Fruit fly (Drosophila melanogaster) whole organism, wandering third instar larva: Measurements from ENCODE around the gene Hel89B.

ENCODE experiments used
- Abd-B ChIP-seq: fragments of >200 bp; optimal IDR thresholded peaks from 2 replicates; lab custom pipeline; 2017; ENCODE audit warnings: missing biosample characterization, missing genetic modification characterization
- CG32264 ChIP-seq: fragments of 200-800 bp; sonication (Bioruptor generic); optimal IDR thresholded peaks from 2 replicates; lab custom pipeline; 2016; ENCODE audit warnings: missing biosample characterization, missing genetic modification characterization
- CG9705 ChIP-seq: fragments of 200-800 bp; sonication (Bioruptor generic); optimal IDR thresholded peaks from 2 replicates; lab custom pipeline; 2018; ENCODE audit warnings: missing biosample characterization, mild to moderate bottlenecking, missing genetic modification characterization
- Dfd ChIP-seq: fragments of >200 bp; optimal IDR thresholded peaks from 2 replicates; lab custom pipeline; 2017; ENCODE audit warnings: missing biosample characterization, missing genetic modification characterization
- GATAd ChIP-seq: sonication (Bioruptor generic); optimal IDR thresholded peaks from 2 replicates; lab custom pipeline; 2016; ENCODE audit warnings: missing biosample characterization, missing genetic modification characterization
- HLH106 ChIP-seq: fragments of 200-800 bp; optimal IDR thresholded peaks from 3 replicates; lab custom pipeline; 2019; ENCODE audit warnings: missing biosample characterization, mild to moderate bottlenecking, missing genetic modification characterization, moderate library complexity
- Hnf4 ChIP-seq: fragments of 200-800 bp; sonication (Bioruptor generic); optimal IDR thresholded peaks from 2 replicates; lab custom pipeline; 2016; ENCODE audit warnings: missing biosample characterization, mild to moderate bottlenecking, missing genetic modification characterization
- Hr78 ChIP-seq: fragments of >200 bp; optimal IDR thresholded peaks from 2 replicates; lab custom pipeline; 2017; ENCODE audit warnings: missing biosample characterization, missing genetic modification characterization
- Jra ChIP-seq: sonication (Bioruptor generic); optimal IDR thresholded peaks from 2 replicates; lab custom pipeline; 2016; ENCODE audit warnings: missing biosample characterization, missing genetic modification characterization
- Mio ChIP-seq: sonication (Bioruptor generic); optimal IDR thresholded peaks from 2 replicates; lab custom pipeline; 2016; ENCODE audit warnings: missing biosample characterization, missing genetic modification characterization
- N ChIP-seq: fragments of >200 bp; optimal IDR thresholded peaks from 2 replicates; lab custom pipeline; 2018; ENCODE audit warnings: missing biosample characterization, missing external identifiers, missing genetic modification characterization
- OdsH ChIP-seq: fragments of 200-800 bp; sonication (Bioruptor generic); optimal IDR thresholded peaks from 2 replicates; lab custom pipeline; 2016; ENCODE audit warnings: missing biosample characterization, mild to moderate bottlenecking, missing genetic modification characterization
- Sp1 ChIP-seq: fragments of 200-800 bp; sonication (Bioruptor generic); optimal IDR thresholded peaks from 3 replicates; lab custom pipeline; 2019; ENCODE audit warnings: missing biosample characterization, mild to moderate bottlenecking, missing genetic modification characterization, moderate library complexity
- Vsx2 ChIP-seq: fragments of 200-300, 225-300 bp; sonication (Bioruptor generic); optimal IDR thresholded peaks from 2 replicates; lab custom pipeline; 2018; ENCODE audit warnings: missing biosample characterization, missing genetic modification characterization; ENCODE audit not compliant: partially characterized antibody
- dsf ChIP-seq: sonication (Bioruptor generic); optimal IDR thresholded peaks from 2 replicates; lab custom pipeline; 2016; ENCODE audit warnings: missing biosample characterization, missing genetic modification characterization, borderline replicate concordance
- ey ChIP-seq: fragments of 200-800 bp; sonication (Bioruptor generic); optimal IDR thresholded peaks from 2 replicates; lab custom pipeline; 2016; ENCODE audit warnings: missing biosample characterization, missing genetic modification characterization
- foxo ChIP-seq, 2 experiments: fragments of 200-800 bp; sonication (Bioruptor generic); optimal IDR thresholded peaks; 2 replicates in 1 of 2; 3 replicates in 1 of 2; lab custom pipeline; 2016 to 2017; ENCODE audit warnings: missing biosample characterization in 2 of 2, missing genetic modification characterization in 2 of 2
- fru ChIP-seq: fragments of 200-800 bp; sonication (Bioruptor generic); optimal IDR thresholded peaks from 3 replicates; lab custom pipeline; 2016; ENCODE audit warnings: missing biosample characterization, mild to moderate bottlenecking, missing genetic modification characterization
- jim ChIP-seq: fragments of 175-275, 200-325 bp; sonication (Bioruptor generic); optimal IDR thresholded peaks from 2 replicates; lab custom pipeline; 2016; ENCODE audit warnings: missing biosample characterization, mild to moderate bottlenecking, missing genetic modification characterization
- lola ChIP-seq: fragments of >200 bp; optimal IDR thresholded peaks from 2 replicates; lab custom pipeline; 2017; ENCODE audit warnings: missing biosample characterization, missing genetic modification characterization
- pan ChIP-seq: fragments of >200 bp; optimal IDR thresholded peaks from 2 replicates; lab custom pipeline; 2017
- rgr ChIP-seq: fragments of 200-800 bp; sonication (Bioruptor generic); optimal IDR thresholded peaks from 3 replicates; lab custom pipeline; 2016; ENCODE audit warnings: missing biosample characterization, mild to moderate bottlenecking, missing genetic modification characterization
- sv ChIP-seq: fragments of 200-800 bp; sonication (Bioruptor generic); optimal IDR thresholded peaks from 3 replicates; lab custom pipeline; 2016; ENCODE audit warnings: missing biosample characterization, missing genetic modification characterization
- tai ChIP-seq: sonication (Bioruptor generic); optimal IDR thresholded peaks from 2 replicates; lab custom pipeline; 2016; ENCODE audit warnings: missing biosample characterization, missing genetic modification characterization

Gene Hel89B

dm6 chr3R:16029584-16029983 is 56.5 kb downstream of the Hel89B start:
- TF ChIP-seq pan (lab: Kevin White, UChicago) (no peak), ey (GFP tag; lab: Kevin White, UChicago) (no peak), rgr (GFP tag; lab: Kevin White, UChicago) (no peak), Abd-B (GFP tag; lab: Kevin White, UChicago) (no peak), sv (GFP tag; lab: Kevin White, UChicago) (no peak), Hr78 (GFP tag; lab: Kevin White, UChicago) (no peak), foxo (GFP tag; optimal IDR thresholded peaks at IDR 0.05; lab: Kevin White, UChicago) (no peak), lola (GFP tag; lab: Kevin White, UChicago) (no peak), Jra (no peak), OdsH (GFP tag; lab: Kevin White, UChicago) (no peak), Sp1 (GFP tag; lab: Kevin White, UChicago) (no peak), Dfd (GFP tag; lab: Kevin White, UChicago) (no peak)

DNA sequence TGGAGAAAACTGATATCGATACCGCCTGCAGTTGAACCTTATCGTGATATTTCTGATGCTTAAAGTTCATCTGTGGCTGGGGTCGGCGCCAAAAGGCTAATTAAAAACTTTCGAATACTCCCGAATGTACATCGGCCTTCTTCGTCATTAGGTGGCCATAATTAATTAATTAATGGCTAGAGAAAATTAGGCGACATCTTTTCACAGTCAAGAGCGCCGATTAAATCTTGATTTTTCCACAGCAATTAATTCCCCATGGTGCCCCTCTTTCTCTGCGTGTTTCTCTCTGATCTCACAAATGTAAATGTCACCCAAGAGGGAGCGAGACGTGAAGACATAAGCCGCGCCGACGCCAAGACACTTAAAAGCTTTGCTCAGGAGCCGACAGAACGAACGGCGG is 57.3 kb downstream of the Hel89B start:
- TF ChIP-seq tai (no peak), CG32264 (no peak), Hnf4 (GFP tag; lab: Kevin White, UChicago) (no peak), Dfd (GFP tag; lab: Kevin White, UChicago) (no peak), sv (GFP tag; lab: Kevin White, UChicago) (no peak), CG9705 (no peak), ey (GFP tag; lab: Kevin White, UChicago) (no peak), fru (GFP tag; lab: Kevin White, UChicago) (no peak), HLH106 (tag; lab: Kevin White, UChicago) (no peak), foxo (GFP tag; optimal IDR thresholded peaks at IDR 0.05; lab: Kevin White, UChicago) (no peak), jim (GFP tag; lab: Kevin White, UChicago) (no peak), OdsH (GFP tag; lab: Kevin White, UChicago) (no peak), rgr (GFP tag; lab: Kevin White, UChicago) (no peak), dsf (no peak), N (GFP tag; lab: Kevin White, UChicago) (no peak), GATAd (GFP tag; lab: Kevin White, UChicago) (no peak), Mio (no peak), Vsx2 (no peak)
